Worm (Caenorhabditis elegans): ENCODE results near the gene F32A5.4.

Gene F32A5.4

DNA sequence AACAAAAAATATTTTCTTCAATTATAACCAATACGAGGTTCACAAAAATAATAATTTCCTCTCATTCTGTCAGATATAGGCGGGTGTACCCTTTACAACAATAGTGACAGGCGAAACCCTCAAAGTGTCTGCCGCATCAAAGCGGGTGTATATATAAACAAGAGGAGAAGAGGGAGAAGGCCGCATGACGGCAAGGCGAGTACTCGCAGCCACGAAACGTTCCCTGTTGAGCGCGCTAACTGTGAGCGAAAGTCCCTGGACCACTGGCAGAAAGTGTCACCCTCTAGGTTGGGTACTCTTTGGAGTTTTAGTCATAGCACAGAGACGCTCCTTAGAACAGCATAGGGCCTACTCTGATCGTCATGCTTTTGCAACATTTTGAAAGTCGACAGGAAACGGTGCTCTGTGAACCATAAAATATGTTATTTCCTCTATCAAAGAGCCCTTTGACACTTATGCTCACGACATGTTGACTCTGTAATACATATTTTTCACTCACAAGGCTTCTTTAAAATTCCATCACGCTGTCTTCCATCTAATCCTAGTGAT, 28.8 kb upstream of the F32A5.4 start, which contains the start of gene pcrg-1 (continued):
- no peak for TF ChIP-seq Y67H2A.10 (GFP tag; conservative IDR thresholded peaks at IDR 0.05)
- peak; percentile 70 for TF ChIP-seq attf-5 (GFP tag; optimal IDR thresholded peaks at IDR 0.05)
- peak; percentile 16 for TF ChIP-seq B0035.1 (tag; optimal IDR thresholded peaks at IDR 0.05)
- TF ChIP-seq snpc-3.4 (tag; optimal IDR thresholded peaks at IDR 0.05), result peak; percentile 90
- TF ChIP-seq ztf-26 (tag; optimal IDR thresholded peaks at IDR 0.05), result peak; percentile 71
- peak; percentile 53 for TF ChIP-seq madf-8 (GFP tag; conservative IDR thresholded peaks at IDR 0.05)
- TF ChIP-seq F23B12.7 (tag; optimal IDR thresholded peaks at IDR 0.05; ENCODE audit: insufficient read depth), result peak; percentile 26
- peak; percentile 90 for TF ChIP-seq dox-1 (GFP tag; IDR thresholded peaks at IDR 0.05)
- peak; percentile 78 for TF ChIP-seq D2030.7 (GFP tag; IDR thresholded peaks at IDR 0.05)
- no peak for TF ChIP-seq F55B11.4 (tag; optimal IDR thresholded peaks at IDR 0.05; ENCODE audit: borderline replicate concordance, insufficient read depth)
- 0 out of 2 replicates have a peak, but pooled peaks have one; percentile 30 for TF ChIP-seq aptf-2 (GFP tag; conservative IDR thresholded peaks at IDR 0.05)
- TF ChIP-seq tlf-1 (GFP tag; optimal IDR thresholded peaks at IDR 0.05), result peak; percentile 82
- peak; percentile 79 for TF ChIP-seq snpc-1.3 (tag; optimal IDR thresholded peaks at IDR 0.05; ENCODE audit: insufficient read depth)
- peak; percentile 87 for TF ChIP-seq rpc-1 (optimal IDR thresholded peaks at IDR 0.05)
- TF ChIP-seq rpc-1 (tag; optimal IDR thresholded peaks at IDR 0.05), result peak; percentile 84
- TF ChIP-seq efl-1 (GFP tag; optimal IDR thresholded peaks at IDR 0.05), result no peak
- TF ChIP-seq dpff-1 (tag; optimal IDR thresholded peaks at IDR 0.05), result peak; percentile 89
- no peak for TF ChIP-seq dpl-1 (GFP tag; optimal IDR thresholded peaks at IDR 0.05)
- peak; percentile 63; the same call in 1 of the 2 replicates for TF ChIP-seq K11D2.4 (GFP tag; IDR thresholded peaks at IDR 0.05)
- peak; percentile 68 for TF ChIP-seq fkh-3 (tag; optimal IDR thresholded peaks at IDR 0.05)
- peak; percentile 40 to 43 for TF ChIP-seq let-607 (tag; optimal IDR thresholded peaks at IDR 0.05)
- TF ChIP-seq lir-1 (GFP tag; conservative IDR thresholded peaks at IDR 0.05), result 0 out of 2 replicates have a peak, but pooled peaks have one; percentile 40
- peak; percentile 93 for TF ChIP-seq F52B5.7 (tag; optimal IDR thresholded peaks at IDR 0.05)
- TF ChIP-seq cebp-1 (GFP tag; IDR thresholded peaks at IDR 0.05), result peak; percentile 22; the same call in 1 of the 2 replicates
- no peak for TF ChIP-seq cebp-1 (tag; optimal IDR thresholded peaks at IDR 0.05)
- peak; percentile 78 for TF ChIP-seq ZK185.1 (tag; optimal IDR thresholded peaks at IDR 0.05; ENCODE audit: poor library complexity, severe bottlenecking)
- TF ChIP-seq ceh-27 (GFP tag; optimal IDR thresholded peaks at IDR 0.05), result peak; percentile 89
- TF ChIP-seq ama-1 (optimal IDR thresholded peaks at IDR 0.05), result no peak
- TF ChIP-seq ama-1 (GFP tag; optimal IDR thresholded peaks at IDR 0.05), result peak; percentile 43 to 86
- TF ChIP-seq attf-6 (GFP tag; IDR thresholded peaks at IDR 0.05), result peak; percentile 88
- TF ChIP-seq hmg-20 (GFP tag; IDR thresholded peaks at IDR 0.05), result peak; percentile 61; the same call in 1 of the 2 replicates
- TF ChIP-seq cebp-2 (GFP tag; IDR thresholded peaks at IDR 0.05), result 0 out of 2 replicates have a peak, but pooled peaks have one; percentile 30
- TF ChIP-seq nfya-2 (GFP tag; IDR thresholded peaks at IDR 0.05), result 0 out of 2 replicates have a peak, but pooled peaks have one; percentile 65
- peak; percentile 78 for TF ChIP-seq K12H6.12 (tag; optimal IDR thresholded peaks at IDR 0.05)
- peak; percentile 96 for TF ChIP-seq snpc-4 (GFP tag; optimal IDR thresholded peaks at IDR 0.05)
- TF ChIP-seq snpc-4 (tag; optimal IDR thresholded peaks at IDR 0.05), result peak; percentile 97 to 99 (median 98)
- TF ChIP-seq ztf-25 (GFP tag; IDR thresholded peaks at IDR 0.05), result peak; percentile 80
- TF ChIP-seq lsl-1 (GFP tag; optimal IDR thresholded peaks at IDR 0.05), result peak; percentile 70
- peak; percentile 28; the same call in 1 of the 2 replicates for TF ChIP-seq Y53F4B.3 (GFP tag; IDR thresholded peaks at IDR 0.05)
- peak; percentile 90 for TF ChIP-seq nhr-90 (tag; optimal IDR thresholded peaks at IDR 0.05)
- peak; percentile 80 for TF ChIP-seq Y53G8AR.9 (GFP tag; conservative IDR thresholded peaks at IDR 0.05)
- TF ChIP-seq tbp1 (GFP tag; optimal IDR thresholded peaks at IDR 0.05), result peak; percentile 87
- peak; percentile 92 for TF ChIP-seq hmg-1.2 (GFP tag; IDR thresholded peaks at IDR 0.05)
- peak; percentile 48; the same call in 1 of the 2 replicates for TF ChIP-seq F33H1.4 (GFP tag; IDR thresholded peaks at IDR 0.05)
- TF ChIP-seq egl-44 (GFP tag; IDR thresholded peaks at IDR 0.05), result peak; percentile 80; the same call in 1 of the 2 replicates
- peak; percentile 65 for TF ChIP-seq hsf-1 (GFP tag; IDR thresholded peaks at IDR 0.05)
- peak; percentile 95 for TF ChIP-seq lin-26 (GFP tag; IDR thresholded peaks at IDR 0.05)
